Fruit fly (Drosophila melanogaster): ENCODE results near the gene CG13933.

The CG13933 gene

dm6 chr3L:1784092-1784491, 9.1 kb upstream of the CG13933 start:
- TF ChIP-seq CG17801 (GFP tag; optimal IDR thresholded peaks at IDR 0.05; ENCODE audit: partially characterized antibody), result no peak

- no peak for TF ChIP-seq CG17801 (GFP tag; optimal IDR thresholded peaks at IDR 0.05; ENCODE audit: partially characterized antibody)
Observed at dm6 chr3L:1777249-1777648, 2.3 kb upstream of the CG13933 start, which contains the start of the genes CG2021 and mRpL46. Gene CG2021, minus strand, starts transcription at chr3L:1777411. Gene mRpL46, plus strand, starts transcription at chr3L:1777439.

dm6 chr3L:1772593-1772992, 2.4 kb downstream of the CG13933 start:
- TF ChIP-seq CG17801 (GFP tag; optimal IDR thresholded peaks at IDR 0.05; ENCODE audit: partially characterized antibody), result no peak

dm6 chr3L:1771658-1772057, 3.3 kb downstream of the CG13933 start, which contains the start of gene Dhc62B:
Gene Dhc62B, minus strand, starts transcription at chr3L:1771758.
- no peak for TF ChIP-seq CG17801 (GFP tag; optimal IDR thresholded peaks at IDR 0.05; ENCODE audit: partially characterized antibody)

dm6 chr3L:1756143-1756542, 18.8 kb downstream of the CG13933 start, which contains the start of gene CG8001:
Gene CG8001, plus strand, starts transcription at chr3L:1756159.
- TF ChIP-seq CG17801 (GFP tag; optimal IDR thresholded peaks at IDR 0.05; ENCODE audit: partially characterized antibody), result no peak

- peak; percentile 56 for TF ChIP-seq CG17801 (GFP tag; optimal IDR thresholded peaks at IDR 0.05; ENCODE audit: partially characterized antibody)
Observed at dm6 chr3L:1755458-1755984, 19.4 kb downstream of the CG13933 start, which contains the start of gene Cht2. Gene Cht2, minus strand, starts transcription at chr3L:1755934.

dm6 chr3L:1754935-1755334, 20.0 kb downstream of the CG13933 start:
- no peak for TF ChIP-seq CG17801 (GFP tag; optimal IDR thresholded peaks at IDR 0.05; ENCODE audit: partially characterized antibody)

dm6 chr3L:1754262-1754661, 20.7 kb downstream of the CG13933 start:
- no peak for TF ChIP-seq CG17801 (GFP tag; optimal IDR thresholded peaks at IDR 0.05; ENCODE audit: partially characterized antibody)

dm6 chr3L:1748218-1748617, 26.7 kb downstream of the CG13933 start:
- no peak for TF ChIP-seq CG17801 (GFP tag; optimal IDR thresholded peaks at IDR 0.05; ENCODE audit: partially characterized antibody)

- TF ChIP-seq CG17801 (GFP tag; optimal IDR thresholded peaks at IDR 0.05; ENCODE audit: partially characterized antibody), result peak; percentile 98
Observed at dm6 chr3L:1746338-1747199, 28.4 kb downstream of the CG13933 start, which contains the start of gene CG13921. Gene CG13921, plus strand, starts transcription at chr3L:1746907.

- TF ChIP-seq CG17801 (GFP tag; optimal IDR thresholded peaks at IDR 0.05; ENCODE audit: partially characterized antibody), result no peak
Observed at dm6 chr3L:1745432-1745831, 29.5 kb downstream of the CG13933 start.

dm6 chr3L:1742552-1743097, 32.3 kb downstream of the CG13933 start:
- no peak for TF ChIP-seq CG17801 (GFP tag; optimal IDR thresholded peaks at IDR 0.05; ENCODE audit: partially characterized antibody)

- no peak for TF ChIP-seq CG17801 (GFP tag; optimal IDR thresholded peaks at IDR 0.05; ENCODE audit: partially characterized antibody)
Observed at dm6 chr3L:1741655-1742551, 33.0 kb downstream of the CG13933 start.

- no peak for TF ChIP-seq CG17801 (GFP tag; optimal IDR thresholded peaks at IDR 0.05; ENCODE audit: partially characterized antibody)
Observed at dm6 chr3L:1741107-1741506, 33.8 kb downstream of the CG13933 start.

Measured in ovary, adult (tissue).